Fruit fly (Drosophila melanogaster) whole organism, embryonic: ENCODE data around the gene CG14684.

Experiments
- BEAF-32 ChIP-seq: fragments of 200-800 bp; sonication (Bioruptor generic); optimal IDR thresholded peaks from 3 replicates; lab custom pipeline; 2017; ENCODE audit warnings: missing biosample characterization, missing genetic modification characterization, mild to moderate bottlenecking, moderate library complexity, missing genetic modification reagents
- Bgb ChIP-seq: fragments of 200-800 bp; sonication (Bioruptor generic); IDR thresholded peaks from 2 replicates; pipeline ENCODE4 v1.3.6; 2022; ENCODE audit warnings: missing biosample characterization, missing genetic modification characterization; ENCODE audit not compliant: partially characterized antibody
- CG10147 ChIP-seq: fragments of 200-800 bp; sonication (Bioruptor generic); optimal IDR thresholded peaks from 2 replicates; lab custom pipeline; 2019; ENCODE audit warnings: missing biosample characterization, mild to moderate bottlenecking, missing genetic modification characterization, moderate library complexity
- CG11456 ChIP-seq: fragments of 200-800 bp; sonication (Bioruptor generic); IDR thresholded peaks from 3 replicates; pipeline ENCODE4 v1.3.6; 2022; ENCODE audit warnings: missing biosample characterization, missing genetic modification characterization
- CG11504 ChIP-seq: fragments of 200-800 bp; sonication (Bioruptor generic); optimal IDR thresholded peaks from 3 replicates; lab custom pipeline; 2019; ENCODE audit warnings: missing biosample characterization, mild to moderate bottlenecking, missing genetic modification characterization, moderate library complexity
- CG14441 ChIP-seq: fragments of 200-800 bp; sonication (Bioruptor generic); IDR thresholded peaks from 2 replicates; pipeline ENCODE4 v1.3.6; 2022; ENCODE audit warnings: missing biosample characterization, missing genetic modification characterization
- CG14710 ChIP-seq: fragments of 200-800 bp; sonication (Bioruptor generic); optimal IDR thresholded peaks from 3 replicates; lab custom pipeline; 2019; ENCODE audit warnings: missing biosample characterization, mild to moderate bottlenecking, missing genetic modification characterization, moderate library complexity
- CG16813 ChIP-seq: fragments of 200-800 bp; sonication (Bioruptor generic); IDR thresholded peaks from 3 replicates; pipeline ENCODE4 v1.3.6; 2022; ENCODE audit warnings: missing biosample characterization, missing genetic modification characterization; ENCODE audit not compliant: partially characterized antibody
- CG18599 ChIP-seq: fragments of 200-800 bp; sonication (Bioruptor generic); optimal IDR thresholded peaks from 3 replicates; lab custom pipeline; 2017; ENCODE audit warnings: missing biosample characterization, missing genetic modification characterization, mild to moderate bottlenecking, moderate library complexity, missing genetic modification reagents
- CG30431 ChIP-seq: fragments of 200-800 bp; sonication (Bioruptor generic); optimal IDR thresholded peaks from 2 replicates; lab custom pipeline; 2017; ENCODE audit warnings: missing biosample characterization, missing genetic modification characterization
- CG31365 ChIP-seq: fragments of 200-800 bp; sonication (Bioruptor generic); optimal IDR thresholded peaks from 2 replicates; lab custom pipeline; 2018; ENCODE audit warnings: missing biosample characterization, mild to moderate bottlenecking, missing genetic modification characterization
- CG31441 ChIP-seq: fragments of 200-800 bp; sonication (Bioruptor generic); IDR thresholded peaks from 2 replicates; pipeline ENCODE4 v1.3.6; 2022; ENCODE audit warnings: missing biosample characterization, missing genetic modification characterization
- CG5180 ChIP-seq: fragments of 200-800 bp; sonication (Bioruptor generic); optimal IDR thresholded peaks from 3 replicates; lab custom pipeline; 2017; ENCODE audit warnings: missing biosample characterization, missing genetic modification characterization, mild to moderate bottlenecking, moderate library complexity, missing genetic modification reagents
- CG6175 ChIP-seq: fragments of 200-800 bp; sonication (Bioruptor generic); IDR thresholded peaks from 3 replicates; pipeline ENCODE4 v1.3.6; 2022; ENCODE audit warnings: missing biosample characterization, missing genetic modification characterization
- CG6689 ChIP-seq: fragments of 200-800 bp; sonication (Bioruptor generic); IDR thresholded peaks from 2 replicates; pipeline ENCODE4 v1.3.6; 2022; ENCODE audit warnings: missing biosample characterization, missing genetic modification characterization
- CG6765 ChIP-seq: fragments of 200-800 bp; sonication (Bioruptor generic); optimal IDR thresholded peaks from 3 replicates; lab custom pipeline; 2017; ENCODE audit warnings: missing biosample characterization, mild to moderate bottlenecking, missing genetic modification characterization
- CG6854 ChIP-seq: fragments of 200-800 bp; sonication (Bioruptor generic); optimal IDR thresholded peaks from 3 replicates; lab custom pipeline; 2017; ENCODE audit warnings: missing biosample characterization, mild to moderate bottlenecking, missing genetic modification characterization
- CG8281 ChIP-seq: fragments of 200-800 bp; sonication (Bioruptor generic); optimal IDR thresholded peaks from 2 replicates; lab custom pipeline; 2018; ENCODE audit warnings: missing biosample characterization, mild to moderate bottlenecking, missing genetic modification characterization, moderate library complexity
- CG8388 ChIP-seq: fragments of 200-800 bp; sonication (Bioruptor generic); optimal IDR thresholded peaks from 2 replicates; lab custom pipeline; 2019; ENCODE audit warnings: missing biosample characterization, mild to moderate bottlenecking, missing genetic modification characterization, moderate library complexity
- Dek ChIP-seq: fragments of 200-800 bp; sonication (Bioruptor generic); optimal IDR thresholded peaks from 3 replicates; lab custom pipeline; 2019; ENCODE audit warnings: missing biosample characterization, mild to moderate bottlenecking, missing genetic modification characterization, moderate library complexity
- Doc2 ChIP-seq: fragments of 200-800 bp; sonication (Bioruptor generic); IDR thresholded peaks from 2 replicates; pipeline ENCODE4 v1.3.6; 2022; ENCODE audit warnings: missing biosample characterization, missing genetic modification characterization
- Doc3 ChIP-seq: fragments of 200-800 bp; sonication (Bioruptor generic); IDR thresholded peaks from 3 replicates; pipeline ENCODE4 v1.3.6; 2022; ENCODE audit warnings: missing biosample characterization, missing genetic modification characterization; ENCODE audit not compliant: partially characterized antibody
- Fer3 ChIP-seq: fragments of 200-800 bp; sonication (Bioruptor generic); optimal IDR thresholded peaks from 2 replicates; lab custom pipeline; 2018; ENCODE audit warnings: missing biosample characterization, mild to moderate bottlenecking, missing genetic modification characterization, moderate library complexity
- HLH3B ChIP-seq: fragments of 200-800 bp; sonication (Bioruptor generic); IDR thresholded peaks from 2 replicates; pipeline ENCODE4 v1.3.6; 2022; ENCODE audit warnings: missing biosample characterization, missing genetic modification characterization
- Hey ChIP-seq: fragments of 200-800 bp; sonication (Bioruptor generic); optimal IDR thresholded peaks from 3 replicates; lab custom pipeline; 2018; ENCODE audit warnings: missing biosample characterization, mild to moderate bottlenecking, missing genetic modification characterization
- Mes4 ChIP-seq: fragments of 200-800 bp; sonication (Bioruptor generic); optimal IDR thresholded peaks from 2 replicates; lab custom pipeline; 2016; ENCODE audit warnings: missing biosample characterization, missing genetic modification characterization
- Spps ChIP-seq: fragments of 200-800 bp; sonication (Bioruptor generic); optimal IDR thresholded peaks from 2 replicates; lab custom pipeline; 2018; ENCODE audit warnings: missing biosample characterization, mild to moderate bottlenecking, missing genetic modification characterization
- Usf ChIP-seq: fragments of 200-800 bp; sonication (Bioruptor generic); optimal IDR thresholded peaks from 2 replicates; lab custom pipeline; 2017; ENCODE audit warnings: missing genotype, missing biosample characterization, missing genetic modification characterization
- Xbp1 ChIP-seq: fragments of 200-800 bp; sonication (Bioruptor generic); optimal IDR thresholded peaks from 3 replicates; lab custom pipeline; 2016; ENCODE audit warnings: missing biosample characterization, mild to moderate bottlenecking, missing genetic modification characterization
- br ChIP-seq: fragments of >200 bp; optimal IDR thresholded peaks from 2 replicates; lab custom pipeline; 2017
- caup ChIP-seq: fragments of 200-800 bp; sonication (Bioruptor generic); optimal IDR thresholded peaks from 3 replicates; lab custom pipeline; 2017; ENCODE audit warnings: missing biosample characterization, mild to moderate bottlenecking, missing genetic modification characterization, moderate library complexity; ENCODE audit not compliant: severe bottlenecking
- chinmo ChIP-seq: fragments of 200-800 bp; sonication (Bioruptor generic); IDR thresholded peaks from 4 replicates; pipeline ENCODE4 v1.3.6; 2022; ENCODE audit warnings: missing biosample characterization, missing genetic modification characterization; ENCODE audit not compliant: partially characterized antibody
- chn ChIP-seq: fragments of 200-800 bp; sonication (Bioruptor generic); optimal IDR thresholded peaks from 2 replicates; lab custom pipeline; 2016; ENCODE audit warnings: missing biosample characterization, missing genetic modification characterization
- ci ChIP-seq: fragments of 200-800 bp; sonication (Bioruptor generic); IDR thresholded peaks from 3 replicates; pipeline ENCODE4 v1.3.6; 2022; ENCODE audit warnings: missing biosample characterization, missing genetic modification characterization
- crol ChIP-seq: fragments of 200-800 bp; sonication (Bioruptor generic); IDR thresholded peaks from 2 replicates; pipeline ENCODE4 v1.3.6; 2022; ENCODE audit warnings: missing biosample characterization, missing genetic modification characterization
- ewg ChIP-seq: fragments of 200-800 bp; sonication (Bioruptor generic); optimal IDR thresholded peaks from 3 replicates; lab custom pipeline; 2017; ENCODE audit warnings: mild to moderate bottlenecking, missing biosample characterization, missing genetic modification reagents, missing genetic modification characterization
- gfzf ChIP-seq: fragments of 200-800 bp; sonication (Bioruptor generic); optimal IDR thresholded peaks from 2 replicates; lab custom pipeline; 2016; ENCODE audit warnings: missing biosample characterization, mild to moderate bottlenecking, missing genetic modification characterization, moderate library complexity
- jing ChIP-seq: fragments of 200-800 bp; sonication (Bioruptor generic); optimal IDR thresholded peaks from 2 replicates; lab custom pipeline; 2018; ENCODE audit warnings: missing biosample characterization, mild to moderate bottlenecking, missing genetic modification characterization
- kah ChIP-seq: fragments of 200-800 bp; sonication (Bioruptor generic); optimal IDR thresholded peaks from 2 replicates; lab custom pipeline; 2018; ENCODE audit warnings: missing biosample characterization, mild to moderate bottlenecking, missing genetic modification characterization
- kay ChIP-seq: fragments of 200-800 bp; sonication (Bioruptor generic); optimal IDR thresholded peaks from 2 replicates; lab custom pipeline; 2016; ENCODE audit warnings: missing biosample characterization, missing genetic modification characterization
- lmd ChIP-seq: fragments of 200-800 bp; sonication (Bioruptor generic); IDR thresholded peaks from 2 replicates; pipeline ENCODE4 v1.3.6; 2022; ENCODE audit warnings: missing biosample characterization, missing genetic modification characterization
- mam ChIP-seq: fragments of 200-800 bp; sonication (Bioruptor generic); optimal IDR thresholded peaks from 3 replicates; lab custom pipeline; 2016; ENCODE audit warnings: missing biosample characterization, missing genetic modification characterization
- nau ChIP-seq: fragments of 200-800 bp; sonication (Bioruptor generic); optimal IDR thresholded peaks from 3 replicates; lab custom pipeline; 2017; ENCODE audit warnings: missing biosample characterization, mild to moderate bottlenecking, missing genetic modification characterization, missing genetic modification reagents
- nmo ChIP-seq: fragments of 200-800 bp; sonication (Bioruptor generic); optimal IDR thresholded peaks from 2 replicates; lab custom pipeline; 2018; ENCODE audit warnings: missing biosample characterization, mild to moderate bottlenecking, missing genetic modification characterization, moderate library complexity
- nom ChIP-seq: fragments of 200-800 bp; sonication (Bioruptor generic); optimal IDR thresholded peaks from 2 replicates; lab custom pipeline; 2017; ENCODE audit warnings: missing biosample characterization, missing genetic modification characterization, mild to moderate bottlenecking, moderate library complexity, missing genetic modification reagents
- org-1 ChIP-seq: fragments of 200-800 bp; sonication (Bioruptor generic); optimal IDR thresholded peaks from 2 replicates; lab custom pipeline; 2017; ENCODE audit warnings: missing biosample characterization, missing genetic modification characterization
- otp ChIP-seq: fragments of 200-800 bp; sonication (Bioruptor generic); IDR thresholded peaks from 3 replicates; pipeline ENCODE4, ENCODE4 v1.3.6; 2022; ENCODE audit warnings: missing biosample characterization, missing genetic modification characterization
- pan ChIP-seq, 4 experiments: fragments of >200 bp in 3 of 4; fragments of 200-800 bp in 1 of 4; sonication (Bioruptor generic) in 1 of 4; optimal IDR thresholded peaks in 3 of 4; IDR thresholded peaks in 1 of 4; 2 replicates each; pipeline versions ENCODE4 v1.3.6 to Lab custom; 2017 to 2022; ENCODE audit warnings: missing biosample characterization in 2 of 4, missing genetic modification characterization in 2 of 4, mixed read lengths in 1 of 4
- tio ChIP-seq: fragments of 200-800 bp; sonication (Bioruptor generic); optimal IDR thresholded peaks from 2 replicates; lab custom pipeline; 2017; ENCODE audit warnings: missing biosample characterization, missing genetic modification characterization, inconsistent platforms
- zf30C ChIP-seq: fragments of 200-800 bp; sonication (Bioruptor generic); optimal IDR thresholded peaks from 3 replicates; lab custom pipeline; 2018; ENCODE audit warnings: missing biosample characterization, mild to moderate bottlenecking, missing genetic modification characterization

The CG14684 gene

dm6 chr3R:10661098-10661497 lies 45.7 kb upstream of the CG14684 start (continued):
- no peak for TF ChIP-seq Mes4 (GFP tag; lab: Kevin White, UChicago)
- TF ChIP-seq CG16813, result no peak
- TF ChIP-seq BEAF-32 (GFP tag; lab: Kevin White, UChicago), result no peak
- TF ChIP-seq CG6689 (GFP tag; lab: Robert Waterston, UW), result no peak
- peak; percentile 23 for TF ChIP-seq nom (GFP tag; lab: Kevin White, UChicago)
- peak; percentile 7 for TF ChIP-seq Spps (tag; lab: Kevin White, UChicago)
- TF ChIP-seq CG6854 (GFP tag; lab: Kevin White, UChicago), result no peak
- no peak for TF ChIP-seq org-1 (GFP tag; lab: Kevin White, UChicago)
- TF ChIP-seq Dek (tag; lab: Kevin White, UChicago), result no peak
- TF ChIP-seq kay, result no peak
- TF ChIP-seq CG11456, result no peak
- TF ChIP-seq mam (GFP tag; lab: Kevin White, UChicago), result no peak
- no peak for TF ChIP-seq Usf
- TF ChIP-seq CG8388 (GFP tag; lab: Kevin White, UChicago), result no peak
- TF ChIP-seq pan (optimal IDR thresholded peaks at IDR 0.05; lab: Kevin White, UChicago), result no peak
- no peak for TF ChIP-seq pan (GFP tag; optimal IDR thresholded peaks at IDR 0.05 in 1 of 2, IDR thresholded peaks at IDR 0.05 in 1 of 2)
- TF ChIP-seq Doc2 (GFP tag; lab: Robert Waterston, UW), result no peak
- TF ChIP-seq CG18599 (GFP tag; lab: Kevin White, UChicago), result no peak
- TF ChIP-seq CG14710 (tag; lab: Kevin White, UChicago), result peak; percentile 10
- no peak for TF ChIP-seq CG10147 (GFP tag; lab: Kevin White, UChicago)
- TF ChIP-seq gfzf (GFP tag; lab: Kevin White, UChicago), result no peak
- TF ChIP-seq Doc3, result no peak
- no peak for TF ChIP-seq ci
- TF ChIP-seq caup (GFP tag; lab: Kevin White, UChicago), result no peak
- no peak for TF ChIP-seq Xbp1 (GFP tag; lab: Kevin White, UChicago)
- no peak for TF ChIP-seq CG8281
- TF ChIP-seq chinmo (GFP tag; lab: Robert Waterston, UW), result no peak
- TF ChIP-seq Bgb (GFP tag; lab: Robert Waterston, UW), result no peak
- peak; percentile 13 for TF ChIP-seq CG11504 (tag; lab: Kevin White, UChicago)
- no peak for TF ChIP-seq nau (GFP tag; lab: Kevin White, UChicago)
- no peak for TF ChIP-seq lmd (GFP tag; lab: Robert Waterston, UW)
- no peak for TF ChIP-seq CG31441
- TF ChIP-seq HLH3B (GFP tag; lab: Robert Waterston, UW), result no peak
- no peak for TF ChIP-seq chn (GFP tag; lab: Kevin White, UChicago)
- TF ChIP-seq Fer3 (tag; lab: Kevin White, UChicago), result no peak
- peak; percentile 24 for TF ChIP-seq CG30431 (GFP tag; lab: Kevin White, UChicago)
- no peak for TF ChIP-seq jing (GFP tag; lab: Kevin White, UChicago)
- TF ChIP-seq ewg (GFP tag; lab: Kevin White, UChicago), result no peak
- TF ChIP-seq CG6175 (GFP tag; lab: Robert Waterston, UW), result no peak
- no peak for TF ChIP-seq tio
- TF ChIP-seq Hey (tag; lab: Kevin White, UChicago), result no peak
- TF ChIP-seq br, result no peak
- TF ChIP-seq CG31365 (tag; lab: Kevin White, UChicago), result no peak
- no peak for TF ChIP-seq kah
- no peak for TF ChIP-seq CG6765 (GFP tag; lab: Kevin White, UChicago)
- no peak for TF ChIP-seq CG14441 (GFP tag; lab: Robert Waterston, UW)
- TF ChIP-seq crol, result peak; percentile 20
- TF ChIP-seq nmo (GFP tag; lab: Kevin White, UChicago), result no peak
- no peak for TF ChIP-seq CG5180 (GFP tag; lab: Kevin White, UChicago)
- TF ChIP-seq zf30C (GFP tag; lab: Kevin White, UChicago), result peak; percentile 34
- no peak for TF ChIP-seq otp
